Fruit fly (Drosophila melanogaster) Kc167 (cell line): ENCODE data around the gene Pxt.

Source experiments
- Myc ChIP-seq: fragments of >200 bp; optimal IDR thresholded peaks from 2 replicates; lab custom pipeline; 2017; ENCODE audit warnings: missing external identifiers
- Sin3A ChIP-seq: fragments of >200 bp; optimal IDR thresholded peaks from 2 replicates; lab custom pipeline; 2018; ENCODE audit warnings: missing external identifiers
- h ChIP-seq: fragments of >200 bp; optimal IDR thresholded peaks from 3 replicates; lab custom pipeline; 2018; ENCODE audit warnings: missing external identifiers
- insv ChIP-seq: fragments of >200 bp; optimal IDR thresholded peaks from 3 replicates; lab custom pipeline; 2018; ENCODE audit warnings: missing external identifiers
- psq ChIP-seq: fragments of >200 bp; optimal IDR thresholded peaks from 2 replicates; lab custom pipeline; 2017; ENCODE audit warnings: missing external identifiers

dm6 chr3R:17679368-17679997, 39.8 kb upstream of the Pxt start:
- TF ChIP-seq h (lab: Kevin White, UChicago) (no peak), Sin3A (no peak), Myc (no peak), psq (lab: Kevin White, UChicago) (no peak), insv (lab: Kevin White, UChicago) (no peak)
